Worm (Caenorhabditis elegans): ENCODE data around the gene gpx-6.

gpx-6 gene

ce11 chrIV:8252856-8253255 is 30.9 kb downstream of the gpx-6 start (continued):
- peak; percentile 88 for TF ChIP-seq F13H6.1 (tag; optimal IDR thresholded peaks at IDR 0.05)
- TF ChIP-seq fax-1 (tag; optimal IDR thresholded peaks at IDR 0.05), result peak; percentile 91
- TF ChIP-seq ztf-16 (tag; optimal IDR thresholded peaks at IDR 0.05), result peak; percentile 96
- TF ChIP-seq pha-4 (tag; optimal IDR thresholded peaks at IDR 0.05), result no peak
- TF ChIP-seq sox-4 (tag; optimal IDR thresholded peaks at IDR 0.05), result peak; percentile 97
- TF ChIP-seq pha-2 (tag; optimal IDR thresholded peaks at IDR 0.05), result peak; percentile 95
- peak; percentile 33 for TF ChIP-seq ceh-22 (tag; optimal IDR thresholded peaks at IDR 0.05)
- TF ChIP-seq nhr-11 (tag; optimal IDR thresholded peaks at IDR 0.05), result no peak
- TF ChIP-seq hlh-13 (GFP tag; optimal IDR thresholded peaks at IDR 0.05), result peak; percentile 91
- peak; percentile 84 for TF ChIP-seq dmd-4 (tag; optimal IDR thresholded peaks at IDR 0.05; ENCODE audit: borderline replicate concordance)
- TF ChIP-seq dve-1 (tag; optimal IDR thresholded peaks at IDR 0.05), result peak; percentile 84
- TF ChIP-seq npax-4 (tag; optimal IDR thresholded peaks at IDR 0.05), result peak; percentile 88
- peak; percentile 98 for TF ChIP-seq elt-2 (tag; optimal IDR thresholded peaks at IDR 0.05)
- peak; percentile 43 for TF ChIP-seq unc-42 (tag; optimal IDR thresholded peaks at IDR 0.05)
- no peak for TF ChIP-seq ama-1 (optimal IDR thresholded peaks at IDR 0.05)
- TF ChIP-seq ttx-3 (tag; optimal IDR thresholded peaks at IDR 0.05), result peak; percentile 96
- peak; percentile 88 for TF ChIP-seq zip-5 (tag; optimal IDR thresholded peaks at IDR 0.05)
- TF ChIP-seq ceh-24 (tag; optimal IDR thresholded peaks at IDR 0.05), result peak; percentile 89
- peak; percentile 93 for TF ChIP-seq ceh-9 (tag; optimal IDR thresholded peaks at IDR 0.05)
- TF ChIP-seq unc-55 (GFP tag; optimal IDR thresholded peaks at IDR 0.05), result no peak
- peak; percentile 84 for TF ChIP-seq K02D7.2 (tag; optimal IDR thresholded peaks at IDR 0.05)
- TF ChIP-seq ceh-18 (tag; optimal IDR thresholded peaks at IDR 0.05), result peak; percentile 77
- peak; percentile 93 for TF ChIP-seq T23F11.4 (GFP tag; optimal IDR thresholded peaks at IDR 0.05)
- TF ChIP-seq ceh-30 (tag; optimal IDR thresholded peaks at IDR 0.05), result peak; percentile 53
- peak; percentile 43 for TF ChIP-seq ets-4 (tag; optimal IDR thresholded peaks at IDR 0.05)

- TF ChIP-seq C38D4.7 (GFP tag; optimal IDR thresholded peaks at IDR 0.05) (no peak), rnt-1 (tag; optimal IDR thresholded peaks at IDR 0.05) (no peak), pag-3 (tag; optimal IDR thresholded peaks at IDR 0.05; ENCODE audit: borderline replicate concordance) (no peak), fkh-10 (GFP tag; optimal IDR thresholded peaks at IDR 0.05) (no peak), ceh-31 (tag; optimal IDR thresholded peaks at IDR 0.05) (no peak), elt-4 (tag; optimal IDR thresholded peaks at IDR 0.05) (no peak), nhr-11 (tag; optimal IDR thresholded peaks at IDR 0.05) (no peak), hlh-6 (tag; optimal IDR thresholded peaks at IDR 0.05) (no peak), ceh-30 (tag; optimal IDR thresholded peaks at IDR 0.05) (no peak), pha-2 (tag; optimal IDR thresholded peaks at IDR 0.05) (no peak), tbx-2 (tag; optimal IDR thresholded peaks at IDR 0.05) (no peak), zip-5 (tag; optimal IDR thresholded peaks at IDR 0.05) (no peak), ceh-48 (tag; optimal IDR thresholded peaks at IDR 0.05) (no peak), ceh-6 (GFP tag; optimal IDR thresholded peaks at IDR 0.05) (no peak), sox-2 (GFP tag; IDR thresholded peaks at IDR 0.05) (no peak), dmd-4 (tag; optimal IDR thresholded peaks at IDR 0.05; ENCODE audit: borderline replicate concordance) (no peak)
Measured at ce11 chrIV:8254193-8254592, 32.2 kb downstream of the gpx-6 start.

ce11 chrIV:8255221-8255620 is 33.2 kb downstream of the gpx-6 start:
- TF ChIP-seq hlh-15 (tag; optimal IDR thresholded peaks at IDR 0.05) (no peak), hlh-6 (tag; optimal IDR thresholded peaks at IDR 0.05) (no peak), pax-1 (tag; optimal IDR thresholded peaks at IDR 0.05) (no peak), K02D7.2 (tag; optimal IDR thresholded peaks at IDR 0.05) (no peak), pag-3 (tag; optimal IDR thresholded peaks at IDR 0.05; ENCODE audit: borderline replicate concordance) (no peak), eyg-1 (tag; optimal IDR thresholded peaks at IDR 0.05) (no peak), ceh-48 (tag; optimal IDR thresholded peaks at IDR 0.05) (no peak), ceh-31 (tag; optimal IDR thresholded peaks at IDR 0.05) (no peak), ztf-16 (tag; optimal IDR thresholded peaks at IDR 0.05) (no peak), ceh-22 (tag; optimal IDR thresholded peaks at IDR 0.05) (no peak), madf-2 (tag; optimal IDR thresholded peaks at IDR 0.05) (no peak), elt-2 (tag; optimal IDR thresholded peaks at IDR 0.05) (no peak), nhr-232 (tag; optimal IDR thresholded peaks at IDR 0.05) (no peak), che-1 (tag; optimal IDR thresholded peaks at IDR 0.05) (no peak), ceh-14 (tag; optimal IDR thresholded peaks at IDR 0.05) (no peak)

Measured in whole organism, late embryonic.